Worm (Caenorhabditis elegans): ENCODE measurements around the gene srab-9.
A peak's percentile ranks its signal among the peaks of the same experiment; 100 is the strongest.

srab-9 gene

ce11 chrV:3132116-3132515 is 9.0 kb downstream of the srab-9 start:
- TF ChIP-seq snpc-4 (tag; optimal IDR thresholded peaks at IDR 0.05) (no peak), ham-2 (GFP tag; optimal IDR thresholded peaks at IDR 0.05) (no peak), mls-2 (tag; optimal IDR thresholded peaks at IDR 0.05) (peak; percentile 34), lsy-2 (tag; optimal IDR thresholded peaks at IDR 0.05) (no peak), elt-3 (tag; optimal IDR thresholded peaks at IDR 0.05) (no peak)

DNA sequence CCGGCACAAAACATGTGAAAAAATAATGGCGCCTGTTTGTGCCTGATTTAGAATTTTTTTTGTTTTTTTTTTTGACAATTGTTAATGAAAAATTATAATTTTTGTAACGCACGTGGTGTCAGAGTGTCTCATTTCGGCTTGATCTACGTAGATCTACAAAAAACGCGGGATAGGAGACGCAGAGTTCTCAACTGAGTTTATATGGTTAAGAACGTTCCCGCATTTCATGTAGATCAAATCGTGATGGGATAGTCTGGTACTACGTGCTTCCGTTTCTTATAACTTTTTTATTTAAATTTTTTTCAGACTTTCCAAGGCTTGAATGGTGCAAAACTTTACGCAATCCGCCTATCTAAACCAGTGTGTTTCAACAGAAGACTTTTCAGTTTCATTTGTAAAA is 12.3 kb downstream of the srab-9 start, which contains the start of gene tat-6:
tat-6 (plus strand) TSS at position 301 of the 400 bp plus-strand sequence.
- TF ChIP-seq ces-1 (GFP tag; optimal IDR thresholded peaks at IDR 0.05) = no peak
- no peak for TF ChIP-seq snpc-4 (tag; optimal IDR thresholded peaks at IDR 0.05)
- TF ChIP-seq tbx-8 (GFP tag; optimal IDR thresholded peaks at IDR 0.05) = no peak
- TF ChIP-seq cnd-1 (tag; optimal IDR thresholded peaks at IDR 0.05) = no peak
- no peak for TF ChIP-seq ztf-11 (tag; optimal IDR thresholded peaks at IDR 0.05)
- no peak for TF ChIP-seq ham-2 (GFP tag; optimal IDR thresholded peaks at IDR 0.05)
- no peak for TF ChIP-seq nhr-2 (tag; optimal IDR thresholded peaks at IDR 0.05)
- no peak for TF ChIP-seq lin-32 (GFP tag; optimal IDR thresholded peaks at IDR 0.05)
- TF ChIP-seq mep-1 (tag; optimal IDR thresholded peaks at IDR 0.05) = no peak
- no peak for TF ChIP-seq hlh-1 (tag; optimal IDR thresholded peaks at IDR 0.05)
- TF ChIP-seq elt-3 (tag; optimal IDR thresholded peaks at IDR 0.05) = no peak
- no peak for TF ChIP-seq drap-1 (GFP tag; optimal IDR thresholded peaks at IDR 0.05)
- no peak for TF ChIP-seq nhr-237 (tag; optimal IDR thresholded peaks at IDR 0.05)
- no peak for TF ChIP-seq mab-5 (tag; optimal IDR thresholded peaks at IDR 0.05)
- TF ChIP-seq ceh-39 (tag; optimal IDR thresholded peaks at IDR 0.05) = no peak
- no peak for TF ChIP-seq elt-1 (tag; optimal IDR thresholded peaks at IDR 0.05; ENCODE audit: borderline replicate concordance, insufficient read depth)
- no peak for TF ChIP-seq pha-4 (tag; optimal IDR thresholded peaks at IDR 0.05)
- TF ChIP-seq mls-2 (tag; optimal IDR thresholded peaks at IDR 0.05) = no peak
- TF ChIP-seq blmp-1 (tag; optimal IDR thresholded peaks at IDR 0.05) = no peak

ce11 chrV:3127670-3128069 is 13.4 kb downstream of the srab-9 start, which contains the start of gene Y73C8C.10:
Y73C8C.10 (minus strand) TSS chrV:3127770.
- no peak for TF ChIP-seq mls-2 (tag; optimal IDR thresholded peaks at IDR 0.05)
- no peak for TF ChIP-seq nhr-76 (tag; optimal IDR thresholded peaks at IDR 0.05)

DNA sequence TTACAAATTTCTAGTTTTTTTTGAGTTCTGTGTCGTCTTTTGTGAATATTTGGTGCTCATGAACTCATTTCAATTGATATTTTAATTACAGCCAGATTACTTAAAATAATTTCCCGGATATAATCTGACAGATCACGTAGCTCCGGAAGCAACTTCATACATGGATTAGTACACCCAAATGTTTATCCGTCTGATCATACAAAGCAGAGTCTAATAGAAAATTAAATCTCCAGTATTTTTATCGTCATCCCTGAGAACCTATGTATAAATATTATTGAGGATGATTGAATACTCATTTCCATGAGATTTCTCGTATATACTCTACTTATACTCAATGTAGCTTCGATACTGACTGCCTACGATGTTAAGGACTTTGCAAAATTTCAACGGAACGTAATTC is 16.2 kb downstream of the srab-9 start, which contains the start of gene Y73C8C.12:
Y73C8C.12 (plus strand) TSS at position 301 of the 400 bp plus-strand sequence.
- no peak for TF ChIP-seq nhr-2 (tag; optimal IDR thresholded peaks at IDR 0.05)
- no peak for TF ChIP-seq drap-1 (GFP tag; optimal IDR thresholded peaks at IDR 0.05)
- no peak for TF ChIP-seq hlh-1 (tag; optimal IDR thresholded peaks at IDR 0.05)
- TF ChIP-seq elt-1 (tag; optimal IDR thresholded peaks at IDR 0.05; ENCODE audit: borderline replicate concordance, insufficient read depth) = no peak
- no peak for TF ChIP-seq pha-4 (tag; optimal IDR thresholded peaks at IDR 0.05)
- no peak for TF ChIP-seq blmp-1 (tag; optimal IDR thresholded peaks at IDR 0.05)
- TF ChIP-seq ham-2 (GFP tag; optimal IDR thresholded peaks at IDR 0.05) = no peak

- TF ChIP-seq nhr-12 (tag; optimal IDR thresholded peaks at IDR 0.05) (no peak), drap-1 (GFP tag; optimal IDR thresholded peaks at IDR 0.05) (no peak), mep-1 (tag; optimal IDR thresholded peaks at IDR 0.05) (no peak), pha-4 (tag; optimal IDR thresholded peaks at IDR 0.05) (no peak), sptf-1 (tag; optimal IDR thresholded peaks at IDR 0.05) (no peak), tbx-8 (GFP tag; optimal IDR thresholded peaks at IDR 0.05) (no peak), unc-39 (tag; optimal IDR thresholded peaks at IDR 0.05) (no peak), ces-1 (GFP tag; optimal IDR thresholded peaks at IDR 0.05) (no peak), elt-1 (tag; optimal IDR thresholded peaks at IDR 0.05; ENCODE audit: borderline replicate concordance, insufficient read depth) (no peak), M03D4.4 (tag; optimal IDR thresholded peaks at IDR 0.05) (no peak), lin-13 (tag; optimal IDR thresholded peaks at IDR 0.05) (no peak), ceh-43 (GFP tag; optimal IDR thresholded peaks at IDR 0.05) (no peak), mab-5 (tag; optimal IDR thresholded peaks at IDR 0.05) (no peak), nhr-2 (tag; optimal IDR thresholded peaks at IDR 0.05) (no peak)
Measured at ce11 chrV:3122403-3122802, 18.7 kb downstream of the srab-9 start.

DNA sequence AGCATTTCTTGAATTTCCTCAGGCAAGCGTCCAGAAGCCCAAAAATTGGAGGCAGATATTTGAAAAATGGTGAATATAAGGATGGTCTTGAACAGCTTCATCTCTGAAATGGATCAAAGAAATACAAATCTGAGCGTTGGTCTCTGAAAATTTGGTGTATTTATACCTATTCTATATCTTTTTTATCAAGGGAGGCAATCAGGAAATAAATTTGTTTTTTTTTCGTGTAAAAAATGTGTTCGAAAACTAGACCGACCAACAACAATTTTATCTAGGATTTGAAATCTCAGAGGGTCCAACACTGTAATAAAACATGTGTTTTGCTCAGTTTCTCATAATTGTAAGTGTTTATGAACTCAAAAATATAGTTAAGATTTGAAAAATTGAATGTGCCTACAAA is 19.3 kb downstream of the srab-9 start, which contains the start of gene srt-56:
srt-56 (minus strand) TSS at position 101 of the 400 bp plus-strand sequence.
- TF ChIP-seq sem-2 (GFP tag; optimal IDR thresholded peaks at IDR 0.05) (no peak), mep-1 (tag; optimal IDR thresholded peaks at IDR 0.05) (no peak)

Data from whole organism, mixed stage, embryonic.